Worm (Caenorhabditis elegans) whole organism, L4 larva: ENCODE measurements around the gene F55A4.7.
A peak's percentile ranks its signal among the peaks of the same experiment; 100 is the strongest.

Experiments
- F26F4.8 ChIP-seq: fragments of 200-800 bp; sonication (Bioruptor generic); conservative IDR thresholded peaks from 2 replicates; pipeline ENCODE4 v1.3.6; 2022; ENCODE audit warnings: missing genetic modification characterization, missing compliant biosample characterization
- R02D3.7 ChIP-seq: fragments of 150-350 bp; sonication (generic microtip); optimal IDR thresholded peaks from 3 replicates; lab custom pipeline; 2014; ENCODE audit warnings: missing biosample characterization, missing genetic modification characterization
- T20F7.1 ChIP-seq: fragments of 200-800 bp; sonication (Bioruptor generic); optimal IDR thresholded peaks from 2 replicates; lab custom pipeline; 2018; ENCODE audit warnings: mild to moderate bottlenecking, missing genetic modification characterization, missing compliant biosample characterization
- T26A8.4 ChIP-seq: fragments of 200-800 bp; sonication (Bioruptor generic); IDR thresholded peaks from 2 replicates; pipeline ENCODE4 v1.3.6; 2022; ENCODE audit warnings: missing genetic modification characterization, missing compliant biosample characterization
- Y105C5A.15 ChIP-seq: fragments of 200-800 bp; sonication (Bioruptor generic); IDR thresholded peaks from 2 replicates; pipeline ENCODE4 v1.3.6; 2022; ENCODE audit warnings: missing genetic modification characterization, missing compliant biosample characterization
- Y75B8A.6 ChIP-seq: fragments of 200-800 bp; sonication (Bioruptor generic); IDR thresholded peaks from 2 replicates; pipeline ENCODE4 v1.3.6; 2022; ENCODE audit warnings: missing genetic modification reagents, missing genetic modification characterization, missing compliant biosample characterization
- ZK546.5 ChIP-seq, 2 experiments: sonication (generic microtip); optimal IDR thresholded peaks; 2 replicates each; lab custom pipeline; 2017; ENCODE audit warnings: missing biosample characterization in 2 of 2, missing genetic modification characterization in 2 of 2
- ama-1 ChIP-seq: fragments of 150-350 bp; optimal IDR thresholded peaks from 2 replicates; lab custom pipeline; 2014; ENCODE audit warnings: inconsistent platforms, mixed read lengths
- attf-4 ChIP-seq: sonication (generic microtip); optimal IDR thresholded peaks from 3 replicates; lab custom pipeline; 2017; ENCODE audit warnings: missing biosample characterization, missing genetic modification characterization
- ces-1 ChIP-seq: fragments of 150-350 bp; sonication (generic microtip); optimal IDR thresholded peaks from 4 replicates; lab custom pipeline; 2014; ENCODE audit warnings: missing biosample characterization, missing genetic modification reagents, missing genetic modification characterization
- ctbp-1 ChIP-seq: fragments of 200-800 bp; sonication (Bioruptor generic); IDR thresholded peaks from 2 replicates; pipeline ENCODE4 v1.3.6; 2022; ENCODE audit warnings: missing genetic modification reagents, missing genetic modification characterization, missing compliant biosample characterization
- daf-12 ChIP-seq: fragments of 150-350 bp; optimal IDR thresholded peaks from 2 replicates; lab custom pipeline; 2014; ENCODE audit warnings: missing biosample characterization, missing genetic modification reagents, missing genetic modification characterization
- daf-19 ChIP-seq: fragments of 200-800 bp; sonication (Bioruptor generic); conservative IDR thresholded peaks from 2 replicates; pipeline ENCODE4 v1.3.6; 2022; ENCODE audit warnings: missing genetic modification characterization, missing compliant biosample characterization
- dmd-6 ChIP-seq: fragments of 200-800 bp; sonication (Bioruptor generic); IDR thresholded peaks from 2 replicates; pipeline ENCODE4 v1.3.6; 2022; ENCODE audit warnings: missing genetic modification reagents, missing genetic modification characterization, missing compliant biosample characterization
- dmd-8 ChIP-seq: fragments of 200-800 bp; sonication (Bioruptor generic); IDR thresholded peaks from 2 replicates; pipeline ENCODE4 v1.3.6; 2022; ENCODE audit warnings: missing genetic modification characterization, missing compliant biosample characterization
- dpl-1 ChIP-seq: fragments of 150-350 bp; optimal IDR thresholded peaks from 2 replicates; lab custom pipeline; 2014; ENCODE audit warnings: missing biosample characterization, missing genetic modification reagents, missing genetic modification characterization
- duxl-1 ChIP-seq: sonication (generic microtip); optimal IDR thresholded peaks from 2 replicates; lab custom pipeline; 2016; ENCODE audit warnings: mild to moderate bottlenecking, missing genetic modification characterization, moderate library complexity, missing compliant biosample characterization; ENCODE audit not compliant: poor library complexity
- dve-1 ChIP-seq: sonication (generic microtip); optimal IDR thresholded peaks from 2 replicates; lab custom pipeline; 2017; ENCODE audit warnings: antibody characterized with exemption, mild to moderate bottlenecking, missing genetic modification characterization, missing compliant biosample characterization; ENCODE audit not compliant: insufficient read depth
- egl-27 ChIP-seq: sonication (generic microtip); optimal IDR thresholded peaks from 3 replicates; lab custom pipeline; 2017; ENCODE audit warnings: missing biosample characterization, missing genetic modification reagents, missing genetic modification characterization
- egl-43 ChIP-seq: fragments of 200-800 bp; sonication (Bioruptor generic); IDR thresholded peaks from 2 replicates; pipeline ENCODE4 v1.3.6; 2022; ENCODE audit warnings: missing genetic modification reagents, missing genetic modification characterization, missing compliant biosample characterization
- fkh-10 ChIP-seq: fragments of 150-350 bp; optimal IDR thresholded peaks from 2 replicates; lab custom pipeline; 2014; ENCODE audit warnings: missing biosample characterization, missing genetic modification reagents, missing genetic modification characterization
- fos-1 ChIP-seq: fragments of 150-350 bp; optimal IDR thresholded peaks from 2 replicates; lab custom pipeline; 2014; ENCODE audit warnings: missing biosample characterization, missing genetic modification characterization
- hif-1 ChIP-seq, 2 experiments: sonication (generic microtip); optimal IDR thresholded peaks; 2 replicates each; lab custom pipeline; 2016 to 2017; ENCODE audit warnings: missing compliant biosample characterization in 2 of 2, missing genetic modification characterization in 2 of 2, missing genetic modification reagents in 2 of 2, missing genotype in 2 of 2, mild to moderate bottlenecking in 1 of 2
- hlh-11 ChIP-seq: fragments of 200-800 bp; sonication (Bioruptor generic); optimal IDR thresholded peaks from 2 replicates; lab custom pipeline; 2018; ENCODE audit warnings: mild to moderate bottlenecking, missing genetic modification characterization, missing compliant biosample characterization
- hlh-30 ChIP-seq: sonication (generic microtip); optimal IDR thresholded peaks from 2 replicates; lab custom pipeline; 2017; ENCODE audit warnings: antibody characterized with exemption, mild to moderate bottlenecking, missing genetic modification characterization, missing compliant biosample characterization; ENCODE audit not compliant: insufficient read depth
- jun-1 ChIP-seq: fragments of 150-350 bp; optimal IDR thresholded peaks from 2 replicates; lab custom pipeline; 2014; ENCODE audit warnings: missing biosample characterization, missing genetic modification reagents, missing genetic modification characterization
- lim-7 ChIP-seq: fragments of 200-800 bp; sonication (Bioruptor generic); IDR thresholded peaks from 2 replicates; pipeline ENCODE4 v1.3.6; 2022; ENCODE audit warnings: missing genetic modification characterization, missing compliant biosample characterization
- lin-1 ChIP-seq: fragments of 200-800 bp; sonication (Bioruptor generic); IDR thresholded peaks from 2 replicates; pipeline ENCODE4 v1.3.6; 2022; ENCODE audit warnings: missing genetic modification reagents, missing genetic modification characterization, missing compliant biosample characterization
- lin-13 ChIP-seq: fragments of 150-350 bp; optimal IDR thresholded peaks from 2 replicates; lab custom pipeline; 2014; ENCODE audit warnings: missing biosample characterization, missing genetic modification reagents, missing genetic modification characterization
- lin-15B ChIP-seq: fragments of 150-350 bp; sonication (generic microtip); optimal IDR thresholded peaks from 3 replicates; lab custom pipeline; 2014; ENCODE audit warnings: missing biosample characterization, missing genetic modification characterization
- lin-29 ChIP-seq: fragments of 200-800 bp; sonication (Bioruptor generic); IDR thresholded peaks from 2 replicates; pipeline ENCODE4 v1.3.6; 2022; ENCODE audit warnings: missing genetic modification reagents, missing genetic modification characterization, missing compliant biosample characterization
- madf-5 ChIP-seq, 2 experiments: fragments of 200-800 bp; sonication (Bioruptor generic); IDR thresholded peaks; 2 replicates each; pipeline ENCODE4 v1.3.6; 2022; ENCODE audit warnings: missing compliant biosample characterization in 2 of 2, missing genetic modification characterization in 2 of 2
- mep-1 ChIP-seq: fragments of 150-350 bp; sonication (generic microtip); optimal IDR thresholded peaks from 3 replicates; lab custom pipeline; 2014; ENCODE audit warnings: missing biosample characterization, missing genetic modification characterization
- mes-2 ChIP-seq: sonication (generic microtip); optimal IDR thresholded peaks from 2 replicates; lab custom pipeline; 2016; ENCODE audit warnings: missing genotype, mild to moderate bottlenecking, missing genetic modification characterization, missing compliant biosample characterization; ENCODE audit not compliant: poor library complexity, severe bottlenecking
- mxl-3 ChIP-seq: fragments of 200-800 bp; sonication (Bioruptor generic); optimal IDR thresholded peaks from 2 replicates; lab custom pipeline; 2018; ENCODE audit warnings: mild to moderate bottlenecking, missing genetic modification characterization, missing compliant biosample characterization
- nhr-102 ChIP-seq: sonication (generic microtip); optimal IDR thresholded peaks from 2 replicates; lab custom pipeline; 2016; ENCODE audit warnings: mild to moderate bottlenecking, missing genetic modification characterization, moderate library complexity, missing compliant biosample characterization
- nhr-11 ChIP-seq: fragments of 150-350 bp; optimal IDR thresholded peaks from 2 replicates; lab custom pipeline; 2014; ENCODE audit warnings: missing biosample characterization, missing genetic modification characterization
- nhr-237 ChIP-seq: sonication (generic microtip); optimal IDR thresholded peaks from 2 replicates; lab custom pipeline; 2017; ENCODE audit warnings: missing biosample characterization, missing genetic modification characterization
- nhr-41 ChIP-seq: fragments of 200-800 bp; sonication (Bioruptor generic); IDR thresholded peaks from 2 replicates; pipeline ENCODE4 v1.3.6; 2022; ENCODE audit warnings: missing genetic modification reagents, missing genetic modification characterization, missing compliant biosample characterization
- nhr-77 ChIP-seq: fragments of 150-350 bp; optimal IDR thresholded peaks from 2 replicates; lab custom pipeline; 2014; ENCODE audit warnings: missing biosample characterization, missing genetic modification characterization
- saeg-2 ChIP-seq: fragments of 200-800 bp; sonication (Bioruptor generic); IDR thresholded peaks from 2 replicates; pipeline ENCODE4 v1.3.6; 2022; ENCODE audit warnings: missing genetic modification reagents, missing genetic modification characterization, missing compliant biosample characterization
- sdz-12 ChIP-seq: fragments of 200-800 bp; sonication (Bioruptor generic); optimal IDR thresholded peaks from 2 replicates; lab custom pipeline; 2018; ENCODE audit warnings: mild to moderate bottlenecking, missing genetic modification characterization, missing compliant biosample characterization
- snpc-1.2 ChIP-seq: fragments of 200-800 bp; sonication (Bioruptor generic); IDR thresholded peaks from 2 replicates; pipeline ENCODE4 v1.3.6; 2022; ENCODE audit warnings: missing genetic modification reagents, missing genetic modification characterization, missing compliant biosample characterization
- spr-3 ChIP-seq: fragments of 200-800 bp; sonication (Bioruptor generic); optimal IDR thresholded peaks from 2 replicates; lab custom pipeline; 2018; ENCODE audit warnings: mild to moderate bottlenecking, missing genetic modification characterization, missing compliant biosample characterization
- tag-97 ChIP-seq: fragments of 200-800 bp; sonication (Bioruptor generic); IDR thresholded peaks from 2 replicates; pipeline ENCODE4 v1.3.6; 2022; ENCODE audit warnings: missing genetic modification characterization, missing compliant biosample characterization
- tra-1 ChIP-seq: fragments of 200-800 bp; sonication (Bioruptor generic); IDR thresholded peaks from 2 replicates; pipeline ENCODE4 v1.3.6; 2022; ENCODE audit warnings: missing genetic modification reagents, missing genetic modification characterization, missing compliant biosample characterization
- zag-1 ChIP-seq: fragments of 150-350 bp; optimal IDR thresholded peaks from 2 replicates; lab custom pipeline; 2014; ENCODE audit warnings: missing biosample characterization, missing genetic modification characterization
- zfp-2 ChIP-seq: sonication (generic microtip); optimal IDR thresholded peaks from 2 replicates; lab custom pipeline; 2016; ENCODE audit warnings: mild to moderate bottlenecking, missing genetic modification characterization, missing compliant biosample characterization
- zfp-3 ChIP-seq: fragments of 200-800 bp; sonication (Bioruptor generic); conservative IDR thresholded peaks from 2 replicates; pipeline ENCODE4 v1.3.6; 2022; ENCODE audit warnings: missing genetic modification reagents, missing genetic modification characterization, missing compliant biosample characterization

F55A4.7 gene

DNA sequence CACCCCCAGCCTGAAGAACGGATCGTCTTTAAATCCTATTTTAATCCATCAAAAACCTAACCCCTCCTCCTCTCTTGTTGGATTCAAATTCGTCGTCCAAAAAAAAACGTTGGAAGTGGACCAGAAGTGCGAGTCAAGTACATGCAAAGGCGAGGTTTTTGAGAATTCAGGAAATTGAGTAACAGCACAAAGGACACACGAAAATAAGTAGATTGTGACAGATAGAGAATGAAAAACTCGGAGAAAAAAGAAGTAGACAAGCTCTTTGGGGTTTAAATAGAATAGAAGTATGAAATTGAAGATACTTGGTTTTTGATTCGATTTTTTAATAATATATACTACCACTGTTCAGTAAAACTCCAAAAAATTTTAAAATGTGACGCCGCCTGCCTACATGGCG lies 23.5 kb downstream of the F55A4.7 start (continued):
- no peak for TF ChIP-seq spr-3
- no peak for TF ChIP-seq fos-1 (tag; lab: Kevin White, UChicago)
- no peak for TF ChIP-seq attf-4 (tag; lab: Kevin White, UChicago)
- no peak for TF ChIP-seq mes-2 (tag; lab: Kevin White, UChicago)
- TF ChIP-seq, all 104 proteins: peak for 3

ce11 chrX:1012385-1012866 lies 25.8 kb downstream of the F55A4.7 start:
- peak; percentile 10 for TF ChIP-seq T20F7.1
- no peak for TF ChIP-seq spr-3
- 0 out of 2 replicates have a peak, but pooled peaks have one; percentile 32 for TF ChIP-seq tra-1 (GFP tag; lab: Robert Waterston, UW)
- no peak for TF ChIP-seq F26F4.8 (GFP tag; lab: Robert Waterston, UW)
- TF ChIP-seq jun-1: no peak
- no peak for TF ChIP-seq tag-97
- peak; percentile 70 for TF ChIP-seq sdz-12 (GFP tag; lab: Kevin White, UChicago)
- TF ChIP-seq ctbp-1 (GFP tag; lab: Robert Waterston, UW): peak; percentile 12; the same call in 1 of the 2 replicates
- TF ChIP-seq hlh-30 (tag; lab: Kevin White, UChicago): no peak
- TF ChIP-seq daf-12 (tag; lab: Kevin White, UChicago): no peak
- no peak for TF ChIP-seq zfp-2 (tag; lab: Kevin White, UChicago)
- no peak for TF ChIP-seq lin-15B (tag; lab: Kevin White, UChicago)
- peak; percentile 65 for TF ChIP-seq ama-1 (lab: Kevin White, UChicago)
- TF ChIP-seq T26A8.4 (GFP tag; lab: Robert Waterston, UW): no peak; the same call in 1 of the 2 replicates
- TF ChIP-seq nhr-11 (tag; lab: Kevin White, UChicago): no peak
- TF ChIP-seq attf-4 (tag; lab: Kevin White, UChicago): no peak
- no peak for TF ChIP-seq egl-43 (GFP tag; lab: Robert Waterston, UW)
- TF ChIP-seq Y75B8A.6 (GFP tag; lab: Robert Waterston, UW): no peak
- 0 out of 2 replicates have a peak, but pooled peaks have one; percentile 53 for TF ChIP-seq lim-7 (GFP tag; lab: Robert Waterston, UW)
- TF ChIP-seq dmd-8: no peak
- peak; percentile 73 for TF ChIP-seq nhr-102 (tag; lab: Kevin White, UChicago)
- no peak for TF ChIP-seq dpl-1 (GFP tag; lab: Kevin White, UChicago)
- peak; percentile 66 for TF ChIP-seq dve-1 (tag; lab: Kevin White, UChicago)
- TF ChIP-seq hif-1 (tag; optimal IDR thresholded peaks at IDR 0.05; lab: Kevin White, UChicago): peak in 1 of 2 experiments; percentile 5
- TF ChIP-seq saeg-2: peak; percentile 58; the same call in 1 of the 2 replicates
- no peak for TF ChIP-seq zag-1 (tag; lab: Kevin White, UChicago)
- no peak for TF ChIP-seq nhr-237 (tag; lab: Kevin White, UChicago)
- no peak for TF ChIP-seq duxl-1 (tag; lab: Kevin White, UChicago)
- TF ChIP-seq Y105C5A.15 (GFP tag; lab: Robert Waterston, UW): 0 out of 2 replicates have a peak, but pooled peaks have one; percentile 43
- no peak for TF ChIP-seq lin-29 (GFP tag; lab: Robert Waterston, UW)
- TF ChIP-seq mxl-3: no peak
- TF ChIP-seq R02D3.7: no peak
- no peak for TF ChIP-seq fkh-10 (GFP tag; lab: Kevin White, UChicago)
- no peak for TF ChIP-seq egl-27
- peak; percentile 52 for TF ChIP-seq nhr-77 (tag; lab: Kevin White, UChicago)
- no peak for TF ChIP-seq lin-1 (GFP tag; lab: Robert Waterston, UW)
- TF ChIP-seq lin-13 (GFP tag; lab: Kevin White, UChicago): no peak
- TF ChIP-seq daf-19: no peak
- no peak for TF ChIP-seq nhr-41
- peak; percentile 91 for TF ChIP-seq zfp-3 (GFP tag; lab: Robert Waterston, UW)
- TF ChIP-seq ZK546.5 (tag; optimal IDR thresholded peaks at IDR 0.05; lab: Kevin White, UChicago): no peak
- TF ChIP-seq hlh-11 (tag; lab: Kevin White, UChicago): peak; percentile 27
- no peak for TF ChIP-seq madf-5 (GFP tag; IDR thresholded peaks at IDR 0.05; lab: Robert Waterston, UW)
- peak; percentile 28 for TF ChIP-seq mep-1 (tag; lab: Kevin White, UChicago)
- 0 out of 2 replicates have a peak, but pooled peaks have one; percentile 28 for TF ChIP-seq snpc-1.2
- peak; percentile 39; the same call in 1 of the 2 replicates for TF ChIP-seq dmd-6 (GFP tag; lab: Robert Waterston, UW)
- TF ChIP-seq ces-1 (GFP tag; lab: Kevin White, UChicago): no peak
